Worm (Caenorhabditis elegans): ENCODE results near the gene srh-34.

srh-34 gene

DNA sequence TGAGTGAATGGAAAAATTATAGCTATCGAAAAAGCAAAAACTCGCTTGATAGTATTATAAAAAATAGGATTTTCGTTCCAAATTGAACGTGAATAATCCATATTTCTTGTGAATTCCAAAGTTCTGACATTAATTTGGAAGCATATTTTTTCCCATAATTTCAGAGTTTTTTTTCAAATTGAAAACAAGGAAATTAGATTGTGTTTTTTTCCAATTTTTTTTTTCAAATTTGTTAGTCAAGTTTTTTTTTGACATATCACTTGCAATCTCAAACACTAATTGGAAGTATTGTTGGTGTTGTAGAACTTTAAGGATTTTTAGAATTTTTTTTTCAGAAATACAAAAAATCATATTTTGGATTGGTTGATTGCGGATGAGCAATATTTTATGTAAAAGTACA is at the start of gene srh-34:
Gene srh-34, minus strand, starts transcription at position 101 of the 400 bp plus-strand sequence.
- TF ChIP-seq dao-5 (tag; optimal IDR thresholded peaks at IDR 0.05) (no peak), him-1 (tag; optimal IDR thresholded peaks at IDR 0.05) (no peak), W03F9.2 (tag; optimal IDR thresholded peaks at IDR 0.05) (no peak)

- TF ChIP-seq him-1 (tag; optimal IDR thresholded peaks at IDR 0.05) (no peak), W03F9.2 (tag; optimal IDR thresholded peaks at IDR 0.05) (no peak), dao-5 (tag; optimal IDR thresholded peaks at IDR 0.05) (no peak)
These were observed 47.8 kb upstream of the srh-34 start, which contains the start of gene nhr-131 for ce11 chrV:494284-494683. nhr-131 (plus strand) TSS chrV:494370.

DNA sequence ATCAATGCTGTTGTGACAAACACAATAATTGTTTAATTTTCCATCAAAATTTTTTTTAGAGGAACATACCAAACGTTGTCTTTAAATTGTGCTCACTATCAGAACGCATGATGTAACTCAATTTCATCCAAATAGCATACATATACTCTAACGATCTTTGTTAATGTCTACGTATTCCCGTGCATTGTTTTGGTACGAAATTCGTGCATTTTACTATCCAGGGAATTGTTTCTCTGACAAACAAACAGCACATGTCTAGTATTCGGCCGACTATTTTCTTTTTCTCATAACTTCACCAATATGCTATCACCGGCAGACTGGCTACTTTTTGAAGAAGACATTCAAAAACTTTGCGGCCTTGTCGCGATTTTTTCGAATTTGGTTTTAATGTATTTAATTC is 45.0 kb upstream of the srh-34 start, which contains the start of gene str-196:
Gene str-196, plus strand, starts transcription at position 301 of the 400 bp plus-strand sequence.
- no peak for TF ChIP-seq him-1 (tag; optimal IDR thresholded peaks at IDR 0.05)

- TF ChIP-seq dao-5 (tag; optimal IDR thresholded peaks at IDR 0.05) (no peak), him-1 (tag; optimal IDR thresholded peaks at IDR 0.05) (no peak), W03F9.2 (tag; optimal IDR thresholded peaks at IDR 0.05) (no peak)
These were observed 42.8 kb upstream of the srh-34 start, which contains the start of gene nhr-106 for ce11 chrV:489320-489719. nhr-106 (plus strand) TSS chrV:489620.

DNA sequence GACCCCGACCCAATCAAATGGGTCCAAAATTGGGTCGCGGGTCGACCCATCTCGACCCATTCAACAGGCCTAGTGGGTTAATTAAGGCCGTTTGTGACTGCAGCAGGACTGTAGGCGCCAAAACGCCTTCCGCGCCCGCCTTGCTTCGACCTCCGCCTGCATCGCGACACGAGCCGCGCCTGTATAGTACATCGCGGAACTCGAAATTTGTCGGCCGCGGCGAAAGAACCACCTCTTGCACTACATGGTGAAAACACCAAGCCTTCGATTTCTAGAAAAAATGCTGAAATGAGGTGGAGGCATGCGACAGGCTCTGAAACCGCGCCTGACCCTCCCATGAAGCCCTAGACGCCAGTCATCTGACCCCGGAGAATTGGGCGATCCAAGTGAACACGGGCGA is 41.5 kb upstream of the srh-34 start:
- no peak for TF ChIP-seq dao-5 (tag; optimal IDR thresholded peaks at IDR 0.05)
- no peak for TF ChIP-seq W03F9.2 (tag; optimal IDR thresholded peaks at IDR 0.05)
- TF ChIP-seq him-1 (tag; optimal IDR thresholded peaks at IDR 0.05), result no peak

- TF ChIP-seq him-1 (tag; optimal IDR thresholded peaks at IDR 0.05) (no peak), dao-5 (tag; optimal IDR thresholded peaks at IDR 0.05) (no peak), W03F9.2 (tag; optimal IDR thresholded peaks at IDR 0.05) (no peak)
These were observed 40.2 kb upstream of the srh-34 start, which contains the start of gene nhr-211 for ce11 chrV:486684-487083. nhr-211 (plus strand) TSS chrV:486984.

- TF ChIP-seq dao-5 (tag; optimal IDR thresholded peaks at IDR 0.05) (no peak), him-1 (tag; optimal IDR thresholded peaks at IDR 0.05) (no peak), W03F9.2 (tag; optimal IDR thresholded peaks at IDR 0.05) (no peak)
These were observed 37.9 kb upstream of the srh-34 start, which contains the start of gene nhr-212 for ce11 chrV:484285-484890. nhr-212 (plus strand) TSS chrV:484857.

ce11 chrV:483289-483795 is 36.9 kb upstream of the srh-34 start, which contains the start of gene nhr-130:
nhr-130 (minus strand) TSS chrV:483339.
- TF ChIP-seq W03F9.2 (tag; optimal IDR thresholded peaks at IDR 0.05), result no peak
- TF ChIP-seq dao-5 (tag; optimal IDR thresholded peaks at IDR 0.05), result no peak
- TF ChIP-seq him-1 (tag; optimal IDR thresholded peaks at IDR 0.05), result no peak

ce11 chrV:482860-483259 is 36.4 kb upstream of the srh-34 start:
- TF ChIP-seq him-1 (tag; optimal IDR thresholded peaks at IDR 0.05) (no peak), W03F9.2 (tag; optimal IDR thresholded peaks at IDR 0.05) (no peak), dao-5 (tag; optimal IDR thresholded peaks at IDR 0.05) (no peak)

DNA sequence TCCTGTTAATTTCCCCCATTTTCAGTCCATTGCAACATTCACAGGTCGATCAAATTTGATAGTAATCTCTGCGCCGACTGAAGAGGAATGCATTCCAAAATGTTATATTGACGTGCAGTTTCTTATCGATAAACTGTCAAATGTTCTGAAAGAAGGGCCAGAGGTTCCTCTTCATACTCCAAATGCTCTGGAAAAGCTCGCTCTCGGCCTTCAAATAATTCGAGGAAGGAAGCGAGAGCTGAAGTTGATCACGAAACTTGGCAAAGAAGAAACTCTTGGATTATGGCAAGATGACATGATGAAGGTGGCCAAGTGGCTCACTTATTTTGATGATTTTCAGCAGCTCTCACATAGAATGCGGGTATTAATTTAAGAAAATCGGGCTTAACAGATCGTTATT is 32.6 kb upstream of the srh-34 start:
- TF ChIP-seq dao-5 (tag; optimal IDR thresholded peaks at IDR 0.05) (no peak), W03F9.2 (tag; optimal IDR thresholded peaks at IDR 0.05) (no peak), him-1 (tag; optimal IDR thresholded peaks at IDR 0.05) (no peak)

DNA sequence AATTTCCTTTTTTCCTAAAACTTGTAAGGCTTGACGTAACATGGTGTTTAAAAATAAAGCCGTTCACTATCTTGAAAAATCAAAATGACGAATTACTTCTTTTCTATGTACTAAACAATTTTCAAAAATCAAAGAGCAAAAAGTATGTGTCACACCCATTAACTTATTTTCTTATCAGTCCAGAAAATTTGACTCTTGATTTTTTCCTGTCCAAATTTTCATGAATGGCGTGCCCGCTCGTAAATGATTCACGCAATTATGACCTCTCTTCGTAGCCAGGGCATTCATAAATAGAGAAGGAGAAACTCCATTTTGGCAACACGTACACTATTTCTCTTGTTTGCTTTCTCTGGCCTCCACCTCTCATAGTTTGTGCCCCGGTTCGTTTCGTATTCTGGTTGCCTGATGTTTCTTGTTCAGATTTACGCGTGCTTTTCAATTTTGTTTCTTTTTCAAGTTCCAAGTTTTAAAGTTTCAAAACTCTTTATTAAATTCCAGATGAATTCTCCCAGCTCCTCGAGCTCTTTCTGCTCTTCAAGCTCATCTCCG is 31.3 kb upstream of the srh-34 start, which contains the start of gene nhr-55:
Gene nhr-55, plus strand, starts transcription at position 499 of the 549 bp plus-strand sequence.
- no peak for TF ChIP-seq dao-5 (tag; optimal IDR thresholded peaks at IDR 0.05)
- no peak for TF ChIP-seq him-1 (tag; optimal IDR thresholded peaks at IDR 0.05)
- no peak for TF ChIP-seq W03F9.2 (tag; optimal IDR thresholded peaks at IDR 0.05)

- TF ChIP-seq him-1 (tag; optimal IDR thresholded peaks at IDR 0.05), result no peak
- no peak for TF ChIP-seq W03F9.2 (tag; optimal IDR thresholded peaks at IDR 0.05)
- no peak for TF ChIP-seq dao-5 (tag; optimal IDR thresholded peaks at IDR 0.05)
These were observed 28.0 kb upstream of the srh-34 start, which contains the start of gene nhr-99 for ce11 chrV:474516-474915. nhr-99 (plus strand) TSS chrV:474778.

DNA sequence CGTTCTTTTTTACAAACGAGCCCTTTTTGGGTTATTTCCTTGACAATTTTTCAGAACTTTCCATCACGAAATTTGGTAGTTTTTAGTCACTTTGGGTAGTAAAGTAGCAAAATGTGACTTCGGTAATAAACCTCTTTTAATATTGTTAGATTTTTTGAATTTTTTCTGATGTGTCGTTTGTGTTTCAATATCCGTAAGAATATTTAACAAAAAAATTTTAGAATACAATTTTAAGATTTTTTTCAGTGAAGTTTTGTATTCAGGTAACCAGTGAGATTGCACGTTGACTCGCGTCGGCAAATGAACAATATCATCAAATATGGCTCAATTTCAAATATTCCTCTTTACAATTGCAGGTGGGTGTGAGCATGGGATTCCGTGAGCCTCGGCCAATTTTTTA is 26.1 kb upstream of the srh-34 start, which contains the start of gene srt-31:
Gene srt-31, plus strand, starts transcription at position 301 of the 400 bp plus-strand sequence.
- no peak for TF ChIP-seq dao-5 (tag; optimal IDR thresholded peaks at IDR 0.05)
- no peak for TF ChIP-seq W03F9.2 (tag; optimal IDR thresholded peaks at IDR 0.05)
- TF ChIP-seq him-1 (tag; optimal IDR thresholded peaks at IDR 0.05), result no peak

DNA sequence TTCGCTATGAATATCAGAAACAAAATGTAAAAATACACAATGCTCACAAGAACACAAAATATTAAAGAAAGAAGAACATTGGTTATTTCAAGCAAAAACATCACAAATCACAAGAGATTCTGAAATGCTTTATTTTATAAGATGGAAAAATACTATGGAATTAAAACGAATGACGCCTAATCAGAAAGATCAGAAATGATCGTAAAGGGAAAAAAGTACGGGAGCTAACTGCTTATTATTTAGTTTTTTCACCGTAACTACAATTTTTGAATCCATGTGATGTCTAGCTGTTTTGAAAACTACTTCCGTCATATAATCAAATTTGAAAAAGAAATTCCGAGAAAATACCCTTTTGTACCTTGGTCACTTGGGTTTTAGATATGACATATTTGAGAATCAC is 22.0 kb upstream of the srh-34 start, which contains the start of gene srbc-57:
Gene srbc-57, minus strand, starts transcription at position 101 of the 400 bp plus-strand sequence.
- TF ChIP-seq dao-5 (tag; optimal IDR thresholded peaks at IDR 0.05) (no peak), W03F9.2 (tag; optimal IDR thresholded peaks at IDR 0.05) (no peak), him-1 (tag; optimal IDR thresholded peaks at IDR 0.05) (no peak)

Measured in whole organism, L4/young adult.